Fruit fly (Drosophila melanogaster) whole organism, pupa: ENCODE results near the gene Cpr100A.

Experiments
- CG10348 ChIP-seq: fragments of 200-800 bp; sonication (Bioruptor generic); IDR thresholded peaks from 2 replicates; pipeline ENCODE4 v1.3.6; 2022; ENCODE audit warnings: missing biosample characterization, missing genetic modification characterization
- CG12605 ChIP-seq: fragments of 200-800 bp; sonication (Bioruptor generic); IDR thresholded peaks from 2 replicates; pipeline ENCODE4 v1.3.6; 2022; ENCODE audit warnings: missing biosample characterization, missing genetic modification characterization
- CG13204 ChIP-seq: fragments of 200-800 bp; sonication (Bioruptor generic); optimal IDR thresholded peaks from 2 replicates; lab custom pipeline; 2018; ENCODE audit warnings: missing biosample characterization, mild to moderate bottlenecking, missing genetic modification characterization, moderate library complexity
- CG14655 ChIP-seq: fragments of 200-800 bp; sonication (Bioruptor generic); optimal IDR thresholded peaks from 3 replicates; lab custom pipeline; 2017; ENCODE audit warnings: mild to moderate bottlenecking, missing biosample characterization, missing genetic modification reagents, missing genetic modification characterization
- CG15710 ChIP-seq: fragments of 200-800 bp; sonication (Bioruptor generic); optimal IDR thresholded peaks from 2 replicates; lab custom pipeline; 2018; ENCODE audit warnings: missing biosample characterization, mild to moderate bottlenecking, missing genetic modification characterization, moderate library complexity
- CG17806 ChIP-seq: fragments of 200-800 bp; sonication (Bioruptor generic); optimal IDR thresholded peaks from 2 replicates; lab custom pipeline; 2018; ENCODE audit warnings: missing biosample characterization, mild to moderate bottlenecking, missing genetic modification characterization, moderate library complexity
- CG32121 ChIP-seq: fragments of 200-800 bp; sonication (Bioruptor generic); IDR thresholded peaks from 2 replicates; pipeline ENCODE4 v1.3.6; 2022; ENCODE audit warnings: missing biosample characterization, missing genetic modification characterization
- CG34367 ChIP-seq: fragments of 200-800 bp; sonication (Bioruptor generic); optimal IDR thresholded peaks from 2 replicates; lab custom pipeline; 2018; ENCODE audit warnings: missing biosample characterization, mild to moderate bottlenecking, missing genetic modification characterization
- CG4496 ChIP-seq: fragments of 200-800 bp; sonication (Bioruptor generic); IDR thresholded peaks from 3 replicates; pipeline ENCODE4 v1.3.6; 2022; ENCODE audit warnings: missing biosample characterization, missing genetic modification characterization
- CG8159 ChIP-seq: fragments of 200-800 bp; sonication (Bioruptor generic); optimal IDR thresholded peaks from 3 replicates; lab custom pipeline; 2018; ENCODE audit warnings: missing biosample characterization, mild to moderate bottlenecking, missing genetic modification characterization, moderate library complexity
- CG8301 ChIP-seq: fragments of 200-800 bp; sonication (Bioruptor generic); optimal IDR thresholded peaks from 2 replicates; lab custom pipeline; 2018; ENCODE audit warnings: missing biosample characterization, mild to moderate bottlenecking, missing genetic modification characterization
- CG9948 ChIP-seq: fragments of 200-800 bp; sonication (Bioruptor generic); optimal IDR thresholded peaks from 2 replicates; lab custom pipeline; 2018; ENCODE audit warnings: missing biosample characterization, mild to moderate bottlenecking, missing genetic modification characterization, moderate library complexity
- D1 ChIP-seq: fragments of 200-800 bp; sonication (Bioruptor generic); optimal IDR thresholded peaks from 2 replicates; lab custom pipeline; 2018; ENCODE audit warnings: missing biosample characterization, mild to moderate bottlenecking, missing genetic modification characterization, moderate library complexity
- EcR ChIP-seq: fragments of 200-800 bp; sonication (Bioruptor generic); optimal IDR thresholded peaks from 3 replicates; lab custom pipeline; 2019; ENCODE audit warnings: missing biosample characterization, missing genetic modification characterization, mild to moderate bottlenecking, moderate library complexity, missing genetic modification reagents
- Ets98B ChIP-seq: fragments of 200-800 bp; sonication (Bioruptor generic); IDR thresholded peaks from 2 replicates; pipeline ENCODE4 v1.3.6; 2022; ENCODE audit warnings: missing biosample characterization, missing genetic modification characterization
- Pif1A ChIP-seq: fragments of 200-800 bp; sonication (Bioruptor generic); optimal IDR thresholded peaks from 3 replicates; lab custom pipeline; 2016; ENCODE audit warnings: missing biosample characterization, missing genetic modification characterization
- Pif1B ChIP-seq: fragments of 200-800 bp; sonication (Bioruptor generic); optimal IDR thresholded peaks from 3 replicates; lab custom pipeline; 2016; ENCODE audit warnings: missing biosample characterization, missing genetic modification characterization
- Snoo ChIP-seq: fragments of 200-800 bp; sonication (Bioruptor generic); optimal IDR thresholded peaks from 3 replicates; lab custom pipeline; 2017; ENCODE audit warnings: missing biosample characterization, mild to moderate bottlenecking, missing genetic modification characterization, inconsistent platforms
- fd96Ca ChIP-seq: fragments of 200-800 bp; sonication (Bioruptor generic); IDR thresholded peaks from 3 replicates; pipeline ENCODE4 v1.3.6; 2022; ENCODE audit warnings: missing biosample characterization, missing genetic modification characterization
- gl ChIP-seq: fragments of 200-800 bp; sonication (Bioruptor generic); optimal IDR thresholded peaks from 2 replicates; lab custom pipeline; 2018; ENCODE audit warnings: missing biosample characterization, mild to moderate bottlenecking, missing genetic modification characterization
- rn ChIP-seq: fragments of 200-800 bp; sonication (Bioruptor generic); IDR thresholded peaks from 2 replicates; pipeline ENCODE4 v1.3.6; 2022; ENCODE audit warnings: missing biosample characterization, missing genetic modification characterization

Gene Cpr100A

DNA sequence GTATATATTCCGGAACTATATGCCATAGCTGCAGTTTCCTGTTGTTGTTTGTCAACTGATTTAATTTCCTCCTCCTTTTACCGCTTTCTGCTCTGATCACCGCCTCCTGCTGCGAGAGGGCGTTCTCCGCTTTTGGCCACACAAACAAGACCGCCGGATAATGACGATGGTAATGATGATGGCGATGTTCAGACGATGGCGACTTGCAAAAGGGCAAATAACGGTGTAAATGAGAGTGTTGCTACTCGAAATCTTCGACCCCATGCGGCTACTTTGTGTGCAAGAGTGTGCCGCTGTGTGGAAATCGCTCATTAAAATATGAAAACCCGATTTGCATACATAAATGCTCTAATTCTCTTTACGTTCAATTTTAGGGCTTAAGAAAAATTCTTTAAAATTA is 1.4 kb upstream of the Cpr100A start:
- TF ChIP-seq Pif1A (no peak), fd96Ca (no peak), Pif1B (GFP tag; lab: Kevin White, UChicago) (no peak), CG32121 (GFP tag; lab: Robert Waterston, UW) (no peak), Snoo (tag; lab: Kevin White, UChicago) (no peak), CG13204 (GFP tag; lab: Kevin White, UChicago) (no peak), CG4496 (GFP tag; lab: Robert Waterston, UW) (no peak), D1 (tag; lab: Kevin White, UChicago) (no peak), gl (tag; lab: Kevin White, UChicago) (no peak), Ets98B (GFP tag; lab: Robert Waterston, UW) (no peak), CG10348 (no peak), rn (GFP tag; lab: Robert Waterston, UW) (no peak), CG34367 (tag; lab: Kevin White, UChicago) (no peak), CG14655 (GFP tag; lab: Kevin White, UChicago) (no peak), EcR (GFP tag; lab: Kevin White, UChicago) (no peak), CG8301 (tag; lab: Kevin White, UChicago) (no peak), CG17806 (tag; lab: Kevin White, UChicago) (no peak), CG9948 (tag; lab: Kevin White, UChicago) (no peak), CG15710 (tag; lab: Kevin White, UChicago) (no peak), CG12605 (GFP tag; lab: Robert Waterston, UW) (no peak)
- TF ChIP-seq, all 21 proteins: peak for 0

DNA sequence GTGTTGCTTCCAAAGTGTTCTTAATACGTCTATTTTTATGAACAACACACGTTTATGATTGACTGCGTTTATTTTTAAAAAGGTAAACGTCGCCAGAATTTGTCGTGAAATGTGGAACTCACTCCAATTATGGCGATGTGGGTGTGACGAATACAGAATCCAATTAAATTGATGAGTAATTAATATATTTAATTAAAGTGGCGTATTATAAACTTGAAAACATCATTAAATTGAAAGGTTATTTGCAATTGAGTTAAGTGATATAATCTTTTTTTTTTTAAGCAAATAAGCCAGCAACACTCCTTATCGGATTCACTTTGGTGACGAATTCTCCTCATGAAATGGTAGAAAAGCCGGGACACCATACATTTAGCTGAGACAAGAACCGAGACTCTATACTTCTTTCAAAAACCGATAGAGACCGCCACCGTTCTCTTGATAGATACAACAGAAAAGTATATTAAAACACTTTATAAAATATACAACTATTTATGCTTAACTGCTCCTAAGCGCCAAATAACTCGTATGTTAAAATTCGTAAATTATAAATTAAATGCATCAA is 3.1 kb downstream of the Cpr100A start:
- TF ChIP-seq rn (GFP tag; lab: Robert Waterston, UW) = no peak
- TF ChIP-seq CG13204 (GFP tag; lab: Kevin White, UChicago) = no peak
- TF ChIP-seq CG12605 (GFP tag; lab: Robert Waterston, UW) = no peak
- peak; percentile 18 for TF ChIP-seq D1 (tag; lab: Kevin White, UChicago)
- TF ChIP-seq CG14655 (GFP tag; lab: Kevin White, UChicago) = no peak
- TF ChIP-seq fd96Ca = no peak
- 0 out of 3 replicates have a peak, but pooled peaks have one; percentile 11 for TF ChIP-seq CG4496 (GFP tag; lab: Robert Waterston, UW)

DNA sequence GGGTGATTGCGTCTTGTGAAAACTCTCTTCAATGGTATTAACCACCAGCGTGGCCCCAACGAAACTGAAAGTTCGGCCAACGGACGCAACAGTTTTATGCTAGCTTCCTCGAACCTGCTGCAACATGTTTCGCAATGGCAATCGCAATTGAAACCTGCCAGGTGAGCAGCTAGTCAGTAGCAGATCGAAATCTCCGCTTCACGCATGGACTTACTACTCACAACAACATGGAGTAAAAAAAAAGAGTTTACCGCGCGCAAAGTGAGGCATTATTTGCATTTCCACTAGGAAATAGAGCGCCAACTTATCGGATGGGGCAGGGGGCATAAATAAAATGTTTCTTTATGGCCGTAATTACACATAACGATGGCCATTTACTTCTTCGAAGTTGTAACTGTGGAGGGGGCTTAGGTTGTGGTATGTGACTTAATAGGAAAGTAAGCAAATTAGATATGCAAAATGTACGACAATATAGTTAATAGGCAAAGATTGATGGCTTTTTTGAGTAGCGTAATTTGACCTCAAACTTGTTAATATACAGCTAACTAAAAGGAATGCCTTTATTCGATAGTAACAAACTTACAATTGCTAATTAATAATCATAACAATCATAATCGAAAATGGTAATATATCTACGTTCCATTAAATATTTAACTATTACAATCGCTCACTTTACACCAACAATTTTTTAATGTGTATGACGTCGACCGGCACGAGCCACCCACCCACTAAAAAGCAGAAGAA is 5.2 kb downstream of the Cpr100A start, which contains the start of gene CG15545:
Gene CG15545 (minus strand): TSS at position 51 of the 744 bp plus-strand sequence.
- no peak for TF ChIP-seq CG9948 (tag; lab: Kevin White, UChicago)
- TF ChIP-seq CG8301 (tag; lab: Kevin White, UChicago) = peak; percentile 72
- TF ChIP-seq CG14655 (GFP tag; lab: Kevin White, UChicago) = peak; percentile 77

DNA sequence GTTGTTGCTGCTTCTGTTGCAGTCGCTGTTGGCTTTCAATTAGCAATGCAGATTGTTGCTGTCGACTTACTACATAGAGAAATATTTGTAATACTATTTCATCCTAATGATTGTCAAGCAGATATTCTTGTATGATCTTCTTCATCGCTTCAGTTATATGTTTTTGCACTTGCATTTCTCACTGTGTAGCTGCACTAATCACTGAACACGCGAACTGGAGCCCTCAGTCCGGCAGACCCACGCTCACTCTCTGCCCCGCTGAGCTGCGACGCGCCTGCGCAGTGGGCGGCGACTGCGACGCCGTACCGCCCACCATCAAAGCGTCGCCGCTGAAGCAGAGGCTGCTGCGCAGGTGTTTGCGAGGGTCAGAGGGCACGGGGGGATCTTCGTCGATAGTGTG is 7.4 kb downstream of the Cpr100A start:
- TF ChIP-seq Ets98B (GFP tag; lab: Robert Waterston, UW) (peak; percentile 38; the same call in 1 of the 2 replicates), gl (tag; lab: Kevin White, UChicago) (no peak), rn (GFP tag; lab: Robert Waterston, UW) (no peak), CG8159 (tag; lab: Kevin White, UChicago) (no peak), CG17806 (tag; lab: Kevin White, UChicago) (no peak), CG9948 (tag; lab: Kevin White, UChicago) (no peak), Pif1B (GFP tag; lab: Kevin White, UChicago) (no peak), Pif1A (no peak), CG10348 (no peak), CG32121 (GFP tag; lab: Robert Waterston, UW) (0 out of 2 replicates have a peak, but pooled peaks have one; percentile 11), CG15710 (tag; lab: Kevin White, UChicago) (no peak), fd96Ca (0 out of 3 replicates have a peak, but pooled peaks have one; percentile 16), CG12605 (GFP tag; lab: Robert Waterston, UW) (no peak), CG8301 (tag; lab: Kevin White, UChicago) (peak; percentile 18), CG13204 (GFP tag; lab: Kevin White, UChicago) (peak; percentile 1), CG4496 (GFP tag; lab: Robert Waterston, UW) (0 out of 3 replicates have a peak, but pooled peaks have one; percentile 58), CG34367 (tag; lab: Kevin White, UChicago) (no peak), D1 (tag; lab: Kevin White, UChicago) (no peak), EcR (GFP tag; lab: Kevin White, UChicago) (no peak), CG14655 (GFP tag; lab: Kevin White, UChicago) (peak; percentile 38), Snoo (tag; lab: Kevin White, UChicago) (no peak)

DNA sequence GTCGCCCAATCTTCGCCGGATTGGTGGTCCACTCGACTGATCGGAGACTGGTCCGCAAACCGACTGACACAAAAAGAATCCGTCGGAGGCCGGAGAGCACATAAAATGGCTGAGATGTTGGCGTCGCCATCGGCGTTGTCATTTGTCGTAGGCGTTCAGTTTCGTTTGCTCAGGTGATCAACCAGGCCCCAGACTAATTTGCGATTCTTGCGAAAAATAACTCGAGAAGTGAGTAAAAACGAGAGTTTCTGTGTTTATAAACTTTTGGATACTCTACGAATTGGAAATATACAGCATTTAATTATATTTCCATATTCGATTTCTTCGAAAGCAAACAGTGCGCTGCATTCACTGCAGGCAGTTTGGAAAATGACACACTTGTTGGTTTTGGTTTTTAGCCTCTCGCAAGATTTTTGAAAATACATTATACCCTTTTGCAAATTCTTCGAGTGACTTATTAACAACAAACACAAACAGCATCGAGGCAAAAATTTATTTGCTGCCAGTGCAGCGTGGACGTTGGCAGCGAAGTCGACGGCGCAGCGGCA is 8.9 kb downstream of the Cpr100A start, which contains the start of gene CG15546:
Gene CG15546 (minus strand): TSS at position 51 of the 548 bp plus-strand sequence.
- no peak for TF ChIP-seq gl (tag; lab: Kevin White, UChicago)
- TF ChIP-seq CG4496 (GFP tag; lab: Robert Waterston, UW) = peak; percentile 78
- TF ChIP-seq CG14655 (GFP tag; lab: Kevin White, UChicago) = no peak
- TF ChIP-seq Ets98B (GFP tag; lab: Robert Waterston, UW) = peak; percentile 79
- no peak for TF ChIP-seq CG13204 (GFP tag; lab: Kevin White, UChicago)
- TF ChIP-seq EcR (GFP tag; lab: Kevin White, UChicago) = no peak
- TF ChIP-seq CG17806 (tag; lab: Kevin White, UChicago) = no peak
- no peak for TF ChIP-seq rn (GFP tag; lab: Robert Waterston, UW)
- no peak for TF ChIP-seq CG9948 (tag; lab: Kevin White, UChicago)
- peak; percentile 32; the same call in 1 of the 2 replicates for TF ChIP-seq CG12605 (GFP tag; lab: Robert Waterston, UW)
- TF ChIP-seq CG10348 = peak; percentile 59; the same call in 1 of the 2 replicates
- no peak for TF ChIP-seq CG34367 (tag; lab: Kevin White, UChicago)
- peak; percentile 87 for TF ChIP-seq fd96Ca
- TF ChIP-seq CG15710 (tag; lab: Kevin White, UChicago) = no peak
- TF ChIP-seq Pif1A = no peak
- TF ChIP-seq Pif1B (GFP tag; lab: Kevin White, UChicago) = no peak
- no peak for TF ChIP-seq CG8301 (tag; lab: Kevin White, UChicago)
- no peak for TF ChIP-seq Snoo (tag; lab: Kevin White, UChicago)
- TF ChIP-seq CG8159 (tag; lab: Kevin White, UChicago) = no peak
- no peak for TF ChIP-seq D1 (tag; lab: Kevin White, UChicago)
- TF ChIP-seq CG32121 (GFP tag; lab: Robert Waterston, UW) = peak; percentile 88
